Fruit fly (Drosophila melanogaster): ENCODE results near the gene eIF3g1.
A peak's percentile ranks its signal among the peaks of the same experiment; 100 is the strongest.

Gene eIF3g1

DNA sequence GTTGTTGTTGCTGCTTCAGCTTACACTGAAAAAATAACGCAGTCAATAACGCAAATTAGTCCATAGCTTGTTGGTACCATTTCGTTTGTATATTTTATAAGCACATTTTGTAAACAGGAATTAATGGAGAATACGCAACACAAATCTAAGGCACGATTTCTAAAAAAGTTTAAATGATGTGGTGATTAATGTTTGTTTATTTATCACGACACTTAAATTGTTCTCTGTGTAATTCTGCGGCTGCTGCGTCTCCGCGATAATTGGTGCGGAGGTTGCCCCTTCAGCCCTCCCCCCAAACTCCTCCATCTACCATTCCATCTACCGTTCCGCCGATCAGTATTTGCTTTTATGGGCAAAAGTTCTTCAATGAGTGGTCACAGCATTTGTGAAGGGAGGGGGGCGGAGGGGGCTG lies 37.3 kb upstream of the eIF3g1 start (continued):
- peak; percentile 47 for TF ChIP-seq shn (GFP tag; optimal IDR thresholded peaks at IDR 0.05)
- peak; percentile 42 for TF ChIP-seq CG17385 (GFP tag; optimal IDR thresholded peaks at IDR 0.05)
- peak; percentile 59 for TF ChIP-seq CG18262 (tag; optimal IDR thresholded peaks at IDR 0.05)
- no peak for TF ChIP-seq fru (optimal IDR thresholded peaks at IDR 0.05)
- TF ChIP-seq btn (GFP tag; optimal IDR thresholded peaks at IDR 0.05) = peak; percentile 20
- TF ChIP-seq Abd-B (GFP tag; optimal IDR thresholded peaks at IDR 0.05) = peak; percentile 60
- TF ChIP-seq ind (GFP tag; optimal IDR thresholded peaks at IDR 0.05) = peak; percentile 60
- TF ChIP-seq hth (optimal IDR thresholded peaks at IDR 0.05) = no peak
- no peak for TF ChIP-seq D (optimal IDR thresholded peaks at IDR 0.05)
- peak; percentile 34 for TF ChIP-seq D (GFP tag; optimal IDR thresholded peaks at IDR 0.05)
- no peak for TF ChIP-seq prd (optimal IDR thresholded peaks at IDR 0.05)
- peak; percentile 64 for TF ChIP-seq prd (GFP tag; IDR thresholded peaks at IDR 0.05)
- peak; percentile 53 for TF ChIP-seq CG17568 (GFP tag; optimal IDR thresholded peaks at IDR 0.05)
- TF ChIP-seq CG11695 (GFP tag; IDR thresholded peaks at IDR 0.05) = peak; percentile 43; the same call in 2 of the 3 replicates
- TF ChIP-seq Usf (GFP tag; optimal IDR thresholded peaks at IDR 0.05) = no peak
- peak; percentile 49 for TF ChIP-seq CG7556 (GFP tag; optimal IDR thresholded peaks at IDR 0.05)
- TF ChIP-seq CG15601 (tag; optimal IDR thresholded peaks at IDR 0.05) = peak; percentile 33
- TF ChIP-seq mld (GFP tag; IDR thresholded peaks at IDR 0.05; ENCODE audit: partially characterized antibody) = no peak
- peak; percentile 36; the same call in 1 of the 2 replicates for TF ChIP-seq ssp (GFP tag; IDR thresholded peaks at IDR 0.05)
- TF ChIP-seq CrebB (tag; optimal IDR thresholded peaks at IDR 0.05) = peak; percentile 59
- TF ChIP-seq Hr3 (GFP tag; optimal IDR thresholded peaks at IDR 0.05) = peak; percentile 47
- TF ChIP-seq CG9437 (GFP tag; optimal IDR thresholded peaks at IDR 0.05) = no peak
- TF ChIP-seq Poxn (GFP tag; IDR thresholded peaks at IDR 0.05) = no peak
- TF ChIP-seq Hr78 (GFP tag; optimal IDR thresholded peaks at IDR 0.05) = no peak
- no peak for TF ChIP-seq CG17612 (GFP tag; IDR thresholded peaks at IDR 0.05)
- no peak for TF ChIP-seq CG11696 (GFP tag; IDR thresholded peaks at IDR 0.05)
- no peak for TF ChIP-seq CG7271 (tag; optimal IDR thresholded peaks at IDR 0.05)
- no peak for TF ChIP-seq Ets97D (GFP tag; optimal IDR thresholded peaks at IDR 0.05)
- no peak for TF ChIP-seq nerfin-2 (GFP tag; IDR thresholded peaks at IDR 0.05; ENCODE audit: partially characterized antibody)
- peak; percentile 64; the same call in 2 of the 3 replicates for TF ChIP-seq tgo (GFP tag; IDR thresholded peaks at IDR 0.05)
- peak; percentile 56 for TF ChIP-seq bab2 (GFP tag; optimal IDR thresholded peaks at IDR 0.05)
- TF ChIP-seq E2f2 (GFP tag; IDR thresholded peaks at IDR 0.05) = peak; percentile 43; the same call in 1 of the 2 replicates
- TF ChIP-seq kay (GFP tag; optimal IDR thresholded peaks at IDR 0.05) = peak; percentile 36
- peak; percentile 74 for TF ChIP-seq CG12219 (GFP tag; optimal IDR thresholded peaks at IDR 0.05)
- TF ChIP-seq pb (GFP tag; optimal IDR thresholded peaks at IDR 0.05) = peak; percentile 45
- TF ChIP-seq CG13123 (GFP tag; optimal IDR thresholded peaks at IDR 0.05) = no peak
- peak; percentile 60 to 74 for TF ChIP-seq bsh (GFP tag; optimal IDR thresholded peaks at IDR 0.05)
- TF ChIP-seq Mes4 (GFP tag; optimal IDR thresholded peaks at IDR 0.05) = peak; percentile 54
- no peak for TF ChIP-seq dati (GFP tag; IDR thresholded peaks at IDR 0.05)
- peak; percentile 4 for TF ChIP-seq ab (GFP tag; optimal IDR thresholded peaks at IDR 0.05)
- peak; percentile 28 for TF ChIP-seq CG12104 (GFP tag; optimal IDR thresholded peaks at IDR 0.05)
- TF ChIP-seq pan (optimal IDR thresholded peaks at IDR 0.05) = no peak
- peak in 1 of 2 experiments; percentile 49 for TF ChIP-seq pan (GFP tag; optimal IDR thresholded peaks at IDR 0.05 in 1 of 2, IDR thresholded peaks at IDR 0.05 in 1 of 2)
- peak; percentile 52 for TF ChIP-seq oc (tag; optimal IDR thresholded peaks at IDR 0.05)
- TF ChIP-seq CG14860 (GFP tag; IDR thresholded peaks at IDR 0.05; ENCODE audit: partially characterized antibody) = no peak
- TF ChIP-seq CTCF (GFP tag; optimal IDR thresholded peaks at IDR 0.05) = peak; percentile 37
- 0 out of 3 replicates have a peak, but pooled peaks have one; percentile 16 for TF ChIP-seq CG11093 (GFP tag; IDR thresholded peaks at IDR 0.05)
- TF ChIP-seq gfzf (GFP tag; optimal IDR thresholded peaks at IDR 0.05) = no peak
- no peak for TF ChIP-seq CG10462 (GFP tag; optimal IDR thresholded peaks at IDR 0.05)
- peak; percentile 45 for TF ChIP-seq onecut (GFP tag; IDR thresholded peaks at IDR 0.05)
- TF ChIP-seq Scr (GFP tag; IDR thresholded peaks at IDR 0.05; ENCODE audit: partially characterized antibody) = no peak
- peak; percentile 54 for TF ChIP-seq Sox100B (GFP tag; optimal IDR thresholded peaks at IDR 0.05)
- peak; percentile 63; the same call in 1 of the 2 replicates for TF ChIP-seq sob (GFP tag; IDR thresholded peaks at IDR 0.05)
